Worm (Caenorhabditis elegans) whole organism, mixed stage, embryonic: Measurements from ENCODE around the gene T01C8.2.

Experiments used
- M03D4.4 ChIP-seq: sonication (generic microtip); optimal IDR thresholded peaks from 2 replicates; lab custom pipeline; 2017; ENCODE audit warnings: mild to moderate bottlenecking, missing genetic modification characterization, missing compliant biosample characterization
- bed-3 ChIP-seq: fragments of 200-800 bp; sonication (Bioruptor generic); optimal IDR thresholded peaks from 3 replicates; lab custom pipeline; 2018; ENCODE audit warnings: mild to moderate bottlenecking, missing genetic modification characterization, moderate library complexity, missing compliant biosample characterization
- elt-1 ChIP-seq: sonication (generic microtip); optimal IDR thresholded peaks from 2 replicates; lab custom pipeline; 2017; ENCODE audit warnings: missing genetic modification characterization, mild to moderate bottlenecking, missing compliant biosample characterization, antibody characterized with exemption, moderate library complexity, borderline replicate concordance; ENCODE audit not compliant: insufficient read depth
- elt-3 ChIP-seq: fragments of 150-350 bp; optimal IDR thresholded peaks from 2 replicates; lab custom pipeline; 2014; ENCODE audit warnings: missing biosample characterization, missing genetic modification characterization
- ham-2 ChIP-seq: fragments of 200-800 bp; sonication (Bioruptor generic); optimal IDR thresholded peaks from 2 replicates; lab custom pipeline; 2018; ENCODE audit warnings: mild to moderate bottlenecking, missing genetic modification characterization, missing compliant biosample characterization
- nhr-12 ChIP-seq: fragments of 150-350 bp; optimal IDR thresholded peaks from 2 replicates; lab custom pipeline; 2014; ENCODE audit warnings: missing biosample characterization, missing genetic modification characterization
- nhr-237 ChIP-seq: fragments of 150-350 bp; optimal IDR thresholded peaks from 2 replicates; lab custom pipeline; 2014; ENCODE audit warnings: missing biosample characterization, missing genetic modification characterization
- pha-4 ChIP-seq: fragments of 150-350 bp; optimal IDR thresholded peaks from 2 replicates; lab custom pipeline; 2018; ENCODE audit warnings: missing biosample characterization, missing genetic modification reagents, missing genetic modification characterization
- snpc-4 ChIP-seq: fragments of 150-350 bp; optimal IDR thresholded peaks from 2 replicates; lab custom pipeline; 2014; ENCODE audit warnings: missing biosample characterization, missing genetic modification characterization
- unc-39 ChIP-seq: fragments of 150-350 bp; optimal IDR thresholded peaks from 2 replicates; lab custom pipeline; 2014; ENCODE audit warnings: missing biosample characterization, missing genetic modification characterization
- unc-62 ChIP-seq: fragments of 150-350 bp; optimal IDR thresholded peaks from 2 replicates; lab custom pipeline; 2014; ENCODE audit warnings: missing biosample characterization, missing genetic modification reagents, missing genetic modification characterization
- zip-8 ChIP-seq: fragments of 150-350 bp; optimal IDR thresholded peaks from 2 replicates; lab custom pipeline; 2014; ENCODE audit warnings: missing biosample characterization, missing genetic modification characterization
- ztf-11 ChIP-seq: fragments of 150-350 bp; optimal IDR thresholded peaks from 2 replicates; lab custom pipeline; 2014; ENCODE audit warnings: missing biosample characterization, missing genetic modification characterization

DNA sequence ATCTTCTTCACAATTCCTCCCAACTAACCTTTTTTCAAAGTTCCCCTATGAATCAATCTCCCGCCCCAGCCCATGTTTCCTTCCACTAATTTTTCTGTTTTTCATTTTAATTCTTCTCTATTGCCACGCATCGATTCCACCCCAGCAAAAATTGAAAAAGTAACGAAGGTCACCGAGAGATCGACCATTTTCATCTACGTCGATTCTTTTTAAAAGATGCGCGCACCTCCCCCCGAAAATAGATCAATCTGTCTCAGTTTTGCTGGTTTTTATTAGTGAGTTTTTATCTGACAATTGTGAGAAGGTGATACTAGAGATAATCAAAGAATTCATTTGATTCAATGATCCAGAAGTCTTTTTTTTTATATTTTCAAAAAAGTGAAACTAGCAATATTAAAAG, 2.2 kb upstream of the T01C8.2 start:
- TF ChIP-seq M03D4.4 (tag; lab: Kevin White, UChicago) (no peak), ham-2 (GFP tag; lab: Kevin White, UChicago) (no peak), pha-4 (tag; lab: Kevin White, UChicago) (no peak), zip-8 (no peak), elt-3 (tag; lab: Kevin White, UChicago) (no peak), ztf-11 (tag; lab: Kevin White, UChicago) (no peak), unc-39 (tag; lab: Kevin White, UChicago) (no peak), unc-62 (GFP tag; lab: Kevin White, UChicago) (no peak), snpc-4 (tag; lab: Kevin White, UChicago) (no peak), nhr-237 (tag; lab: Kevin White, UChicago) (no peak), elt-1 (tag; lab: Kevin White, UChicago) (no peak), bed-3 (GFP tag; lab: Kevin White, UChicago) (no peak), nhr-12 (no peak)
